Fruit fly (Drosophila melanogaster) whole organism, embryonic: ENCODE results near the gene Ogdh.

ENCODE experiments used
- CG10565 ChIP-seq: fragments of 200-800 bp; sonication (Bioruptor generic); optimal IDR thresholded peaks from 3 replicates; lab custom pipeline; 2016; ENCODE audit warnings: missing biosample characterization, mild to moderate bottlenecking, missing genetic modification characterization
- CG11398 ChIP-seq: fragments of 200-800 bp; sonication (Bioruptor generic); optimal IDR thresholded peaks from 2 replicates; lab custom pipeline; 2016; ENCODE audit warnings: missing biosample characterization, missing genetic modification characterization
- CG11456 ChIP-seq: fragments of 200-800 bp; sonication (Bioruptor generic); IDR thresholded peaks from 3 replicates; pipeline ENCODE4 v1.3.6; 2022; ENCODE audit warnings: missing biosample characterization, missing genetic modification characterization
- CG12299 ChIP-seq: fragments of 200-800 bp; sonication (Bioruptor generic); optimal IDR thresholded peaks from 2 replicates; lab custom pipeline; 2018; ENCODE audit warnings: missing biosample characterization, mild to moderate bottlenecking, missing genetic modification characterization
- CG12744 ChIP-seq: fragments of 200-800 bp; sonication (Bioruptor generic); optimal IDR thresholded peaks from 2 replicates; lab custom pipeline; 2016; ENCODE audit warnings: missing biosample characterization, missing genetic modification characterization
- CG13123 ChIP-seq: fragments of 200-800 bp; sonication (Bioruptor generic); optimal IDR thresholded peaks from 2 replicates; lab custom pipeline; 2016; ENCODE audit warnings: missing biosample characterization, missing genetic modification characterization
- CG13775 ChIP-seq: fragments of 200-800 bp; sonication (Bioruptor generic); optimal IDR thresholded peaks from 3 replicates; lab custom pipeline; 2017; ENCODE audit warnings: missing biosample characterization, mild to moderate bottlenecking, missing genetic modification characterization
- CG14710 ChIP-seq: fragments of 200-800 bp; sonication (Bioruptor generic); optimal IDR thresholded peaks from 3 replicates; lab custom pipeline; 2019; ENCODE audit warnings: missing biosample characterization, mild to moderate bottlenecking, missing genetic modification characterization, moderate library complexity
- CG1792 ChIP-seq: fragments of 200-800 bp; sonication (Bioruptor generic); optimal IDR thresholded peaks from 2 replicates; lab custom pipeline; 2016; ENCODE audit warnings: missing biosample characterization, missing genetic modification characterization
- CG34224 ChIP-seq: fragments of 200-800 bp; sonication (Bioruptor generic); IDR thresholded peaks from 3 replicates; pipeline ENCODE4 v1.3.6; 2022; ENCODE audit warnings: missing biosample characterization, missing genetic modification characterization; ENCODE audit not compliant: partially characterized antibody
- CG4707 ChIP-seq: fragments of 200-800 bp; sonication (Bioruptor generic); optimal IDR thresholded peaks from 2 replicates; lab custom pipeline; 2018; ENCODE audit warnings: missing biosample characterization, mild to moderate bottlenecking, missing genetic modification characterization, moderate library complexity
- CG7372 ChIP-seq: fragments of 200-800 bp; sonication (Bioruptor generic); IDR thresholded peaks from 2 replicates; pipeline ENCODE4 v1.3.6; 2022; ENCODE audit warnings: missing biosample characterization, missing genetic modification characterization
- Dip3 ChIP-seq: fragments of 200-800 bp; sonication (Bioruptor generic); optimal IDR thresholded peaks from 3 replicates; lab custom pipeline; 2016; ENCODE audit warnings: missing biosample characterization, missing genetic modification characterization
- Dref ChIP-seq: fragments of 200-800 bp; sonication (Bioruptor generic); IDR thresholded peaks from 2 replicates; pipeline ENCODE4 v1.3.6; 2022; ENCODE audit warnings: missing biosample characterization, missing genetic modification characterization
- E2f1 ChIP-seq: fragments of 200-800 bp; sonication (Bioruptor generic); IDR thresholded peaks from 2 replicates; pipeline ENCODE4 v1.3.6; 2022; ENCODE audit warnings: missing biosample characterization, missing genetic modification characterization
- Fer3 ChIP-seq: fragments of 200-800 bp; sonication (Bioruptor generic); optimal IDR thresholded peaks from 2 replicates; lab custom pipeline; 2018; ENCODE audit warnings: missing biosample characterization, mild to moderate bottlenecking, missing genetic modification characterization, moderate library complexity
- Gsc ChIP-seq: fragments of 200-800 bp; sonication (Bioruptor generic); IDR thresholded peaks from 2 replicates; pipeline ENCODE4 v1.3.6; 2022; ENCODE audit warnings: missing biosample characterization, missing genetic modification characterization
- H15 ChIP-seq: fragments of 200-800 bp; sonication (Bioruptor generic); IDR thresholded peaks from 3 replicates; pipeline ENCODE4 v1.3.6; 2022; ENCODE audit warnings: missing biosample characterization, missing genetic modification characterization
- Hmx ChIP-seq: fragments of 200-800 bp; sonication (Bioruptor generic); optimal IDR thresholded peaks from 2 replicates; lab custom pipeline; 2016; ENCODE audit warnings: missing biosample characterization, missing genetic modification characterization
- Neu2 ChIP-seq: fragments of 200-800 bp; sonication (Bioruptor generic); optimal IDR thresholded peaks from 3 replicates; lab custom pipeline; 2016; ENCODE audit warnings: missing biosample characterization, missing genetic modification characterization, borderline replicate concordance
- NfI ChIP-seq: fragments of 200-800 bp; sonication (Bioruptor generic); optimal IDR thresholded peaks from 3 replicates; lab custom pipeline; 2018; ENCODE audit warnings: missing biosample characterization, mild to moderate bottlenecking, missing genetic modification characterization, moderate library complexity
- Opbp ChIP-seq: fragments of 200-800 bp; sonication (Bioruptor generic); IDR thresholded peaks from 3 replicates; pipeline ENCODE4 v1.3.6; 2022; ENCODE audit warnings: missing biosample characterization, missing genetic modification characterization; ENCODE audit not compliant: partially characterized antibody
- Pdp1 ChIP-seq, 2 experiments: fragments of 200-800 bp; sonication (Bioruptor generic); optimal IDR thresholded peaks; 3 replicates each; lab custom pipeline; 2016; ENCODE audit warnings: missing biosample characterization in 2 of 2, missing genetic modification characterization in 2 of 2, mild to moderate bottlenecking in 1 of 2, moderate library complexity in 1 of 2
- Poxn ChIP-seq: fragments of 200-800 bp; sonication (Bioruptor generic); IDR thresholded peaks from 2 replicates; pipeline ENCODE4 v1.3.6; 2022; ENCODE audit warnings: missing biosample characterization, missing genetic modification characterization
- Rx ChIP-seq: fragments of 200-800 bp; sonication (Bioruptor generic); IDR thresholded peaks from 2 replicates; pipeline ENCODE4 v1.3.6; 2022; ENCODE audit warnings: missing biosample characterization, missing genetic modification characterization
- bigmax ChIP-seq: fragments of 200-800 bp; sonication (Bioruptor generic); optimal IDR thresholded peaks from 2 replicates; lab custom pipeline; 2018; ENCODE audit warnings: missing biosample characterization, mild to moderate bottlenecking, missing genetic modification characterization
- cas ChIP-seq: fragments of 200-800 bp; sonication (Bioruptor generic); IDR thresholded peaks from 2 replicates; pipeline ENCODE4 v1.3.6; 2022; ENCODE audit warnings: missing biosample characterization, missing genetic modification characterization
- chinmo ChIP-seq: fragments of 200-800 bp; sonication (Bioruptor generic); IDR thresholded peaks from 4 replicates; pipeline ENCODE4 v1.3.6; 2022; ENCODE audit warnings: missing biosample characterization, missing genetic modification characterization; ENCODE audit not compliant: partially characterized antibody
- chm ChIP-seq: fragments of 200-800 bp; sonication (Bioruptor generic); IDR thresholded peaks from 2 replicates; pipeline ENCODE4 v1.3.6; 2022; ENCODE audit warnings: missing biosample characterization, missing genetic modification characterization
- chn ChIP-seq: fragments of 200-800 bp; sonication (Bioruptor generic); optimal IDR thresholded peaks from 2 replicates; lab custom pipeline; 2016; ENCODE audit warnings: missing biosample characterization, missing genetic modification characterization
- ci ChIP-seq: fragments of 200-800 bp; sonication (Bioruptor generic); IDR thresholded peaks from 3 replicates; pipeline ENCODE4 v1.3.6; 2022; ENCODE audit warnings: missing biosample characterization, missing genetic modification characterization
- crc ChIP-seq: fragments of 200-800 bp; sonication (Bioruptor generic); optimal IDR thresholded peaks from 2 replicates; lab custom pipeline; 2016; ENCODE audit warnings: missing biosample characterization, missing genetic modification characterization
- dpn ChIP-seq, 2 experiments: fragments of 200-800 bp; sonication (Bioruptor generic); optimal IDR thresholded peaks; 3 replicates each; lab custom pipeline; 2016; ENCODE audit warnings: missing biosample characterization in 2 of 2, missing genetic modification characterization in 2 of 2
- esg ChIP-seq: fragments of 200-800 bp; sonication (Bioruptor generic); conservative IDR thresholded peaks from 2 replicates; pipeline ENCODE4 v1.3.6; 2022; ENCODE audit warnings: missing biosample characterization, missing genetic modification characterization
- fu2 ChIP-seq: fragments of 200-800 bp; sonication (Bioruptor generic); optimal IDR thresholded peaks from 2 replicates; lab custom pipeline; 2016; ENCODE audit warnings: missing biosample characterization, missing genetic modification characterization
- gsb-n ChIP-seq: fragments of 200-800 bp; sonication (Bioruptor generic); optimal IDR thresholded peaks from 3 replicates; lab custom pipeline; 2018; ENCODE audit warnings: missing biosample characterization, mild to moderate bottlenecking, missing genetic modification characterization
- gt ChIP-seq: fragments of 200-800 bp; sonication (Bioruptor generic); IDR thresholded peaks from 2 replicates; pipeline ENCODE4 v1.3.6; 2022; ENCODE audit warnings: missing biosample characterization, missing genetic modification characterization
- inv ChIP-seq: fragments of 200-800 bp; sonication (Bioruptor generic); IDR thresholded peaks from 2 replicates; pipeline ENCODE4 v1.3.6; 2022; ENCODE audit warnings: missing biosample characterization, missing genetic modification characterization; ENCODE audit not compliant: partially characterized antibody
- jumu ChIP-seq: fragments of 200-800 bp; sonication (Bioruptor generic); optimal IDR thresholded peaks from 3 replicates; lab custom pipeline; 2016; ENCODE audit warnings: missing biosample characterization, missing genetic modification characterization
- klu ChIP-seq: fragments of 200-800 bp; sonication (Bioruptor generic); IDR thresholded peaks from 2 replicates; pipeline ENCODE4 v1.3.6; 2022; ENCODE audit warnings: missing biosample characterization, missing genetic modification characterization
- lilli ChIP-seq: fragments of 200-800 bp; sonication (Bioruptor generic); optimal IDR thresholded peaks from 3 replicates; lab custom pipeline; 2016; ENCODE audit warnings: missing biosample characterization, missing genetic modification characterization
- nmo ChIP-seq: fragments of 200-800 bp; sonication (Bioruptor generic); optimal IDR thresholded peaks from 2 replicates; lab custom pipeline; 2018; ENCODE audit warnings: missing biosample characterization, mild to moderate bottlenecking, missing genetic modification characterization, moderate library complexity
- pb ChIP-seq: fragments of 200-800 bp; sonication (Bioruptor generic); optimal IDR thresholded peaks from 3 replicates; lab custom pipeline; 2016; ENCODE audit warnings: missing biosample characterization, missing genetic modification characterization
- rib ChIP-seq: fragments of 200-800 bp; sonication (Bioruptor generic); IDR thresholded peaks from 2 replicates; pipeline ENCODE4 v1.3.6; 2022; ENCODE audit warnings: missing biosample characterization, missing genetic modification characterization
- salm ChIP-seq: fragments of 200-800 bp; sonication (Bioruptor generic); optimal IDR thresholded peaks from 2 replicates; lab custom pipeline; 2018; ENCODE audit warnings: missing biosample characterization, mild to moderate bottlenecking, missing genetic modification characterization
- schlank ChIP-seq: fragments of 200-800 bp; sonication (Bioruptor generic); optimal IDR thresholded peaks from 2 replicates; lab custom pipeline; 2018; ENCODE audit warnings: missing biosample characterization, mild to moderate bottlenecking, missing genetic modification characterization
- trem ChIP-seq: fragments of 200-800 bp; optimal IDR thresholded peaks from 3 replicates; lab custom pipeline; 2019; ENCODE audit warnings: missing biosample characterization, mild to moderate bottlenecking, missing genetic modification characterization, moderate library complexity
- ttk ChIP-seq: fragments of 200-800 bp; sonication (Bioruptor generic); IDR thresholded peaks from 2 replicates; pipeline ENCODE4 v2.1.2; 2022; ENCODE audit warnings: missing biosample characterization, missing genetic modification characterization
- tx ChIP-seq: fragments of 200-800 bp; sonication (Bioruptor generic); optimal IDR thresholded peaks from 2 replicates; lab custom pipeline; 2016; ENCODE audit warnings: missing biosample characterization, missing genetic modification characterization
- zf30C ChIP-seq: fragments of 200-800 bp; sonication (Bioruptor generic); optimal IDR thresholded peaks from 3 replicates; lab custom pipeline; 2018; ENCODE audit warnings: missing biosample characterization, mild to moderate bottlenecking, missing genetic modification characterization

Gene Ogdh

DNA sequence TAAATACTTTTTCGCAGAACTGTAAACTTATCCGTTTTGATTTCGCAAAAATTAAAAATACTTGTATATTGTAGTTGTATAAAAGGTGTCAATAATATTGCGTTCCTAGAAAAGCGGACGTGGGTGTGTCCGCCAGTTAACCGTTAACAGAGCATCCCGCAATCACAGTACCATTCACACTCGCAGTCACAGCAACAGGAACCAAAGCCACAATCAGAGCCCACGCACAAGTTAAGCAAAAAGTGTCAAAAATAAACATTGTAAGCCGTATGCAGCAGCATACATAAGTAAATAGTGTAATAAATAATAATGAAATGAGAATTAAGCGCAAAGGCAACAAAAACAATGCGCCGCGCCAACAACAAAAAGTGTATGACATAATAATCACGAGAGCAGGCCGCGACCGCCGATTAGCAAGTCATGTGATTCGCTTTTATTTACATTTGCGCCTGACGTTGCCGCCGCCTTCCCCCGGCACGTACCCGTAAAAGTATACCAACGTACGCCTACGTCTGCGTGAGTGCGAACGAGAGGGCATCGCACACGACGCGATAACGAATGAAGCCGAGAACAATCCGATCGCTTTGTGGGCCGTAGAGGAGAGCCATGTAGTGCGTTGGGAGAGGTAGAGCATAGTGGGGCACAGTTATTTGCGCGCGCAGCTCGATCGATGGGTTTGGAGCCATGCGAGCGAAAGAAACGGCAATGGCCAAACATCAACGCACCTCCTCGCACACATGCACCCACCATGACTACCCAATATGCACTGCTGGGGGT, 55.3 kb downstream of the Ogdh start (continued):
- TF ChIP-seq crc (no peak), trem (tag; lab: Kevin White, UChicago) (no peak), H15 (GFP tag; lab: Robert Waterston, UW) (no peak), ci (GFP tag; lab: Robert Waterston, UW) (peak; percentile 55), CG10565 (GFP tag; lab: Kevin White, UChicago) (no peak), CG7372 (GFP tag; lab: Robert Waterston, UW) (no peak), gsb-n (tag; lab: Kevin White, UChicago) (no peak), CG12744 (no peak), chinmo (GFP tag; lab: Robert Waterston, UW) (peak; percentile 100), fu2 (peak; percentile 13), CG14710 (tag; lab: Kevin White, UChicago) (no peak), gt (GFP tag; lab: Robert Waterston, UW) (no peak), ttk (GFP tag; lab: Robert Waterston, UW) (peak; percentile 44), Neu2 (no peak), salm (tag; lab: Kevin White, UChicago) (peak; percentile 19), Hmx (no peak), CG13123 (GFP tag; lab: Kevin White, UChicago) (no peak), jumu (GFP tag; lab: Kevin White, UChicago) (no peak), chn (GFP tag; lab: Kevin White, UChicago) (peak; percentile 51), bigmax (GFP tag; lab: Kevin White, UChicago) (no peak), CG11456 (GFP tag; lab: Robert Waterston, UW) (no peak), lilli (GFP tag; lab: Kevin White, UChicago) (peak; percentile 57), Poxn (GFP tag; lab: Robert Waterston, UW) (no peak), Pdp1 (GFP tag; optimal IDR thresholded peaks at IDR 0.05; lab: Kevin White, UChicago) (peak; percentile 36 to 98), NfI (GFP tag; lab: Kevin White, UChicago) (peak; percentile 27), Dref (GFP tag; lab: Robert Waterston, UW) (0 out of 2 replicates have a peak, but pooled peaks have one; percentile 24), rib (GFP tag; lab: Robert Waterston, UW) (peak; percentile 93), tx (no peak), CG34224 (peak; percentile 51; the same call in 1 of the 3 replicates), CG1792 (GFP tag; lab: Kevin White, UChicago) (peak; percentile 14), dpn (GFP tag; optimal IDR thresholded peaks at IDR 0.05; lab: Kevin White, UChicago) (peak in 1 of 2 experiments; percentile 27), Dip3 (GFP tag; lab: Kevin White, UChicago) (no peak), esg (no peak; the same call in 1 of the 2 replicates), Rx (peak; percentile 44), CG12299 (tag; lab: Kevin White, UChicago) (peak; percentile 35), nmo (peak; percentile 26), chm (GFP tag; lab: Robert Waterston, UW) (peak; percentile 42; the same call in 1 of the 2 replicates), klu (peak; percentile 58; the same call in 1 of the 2 replicates), cas (GFP tag; lab: Robert Waterston, UW) (no peak), inv (GFP tag; lab: Robert Waterston, UW) (0 out of 2 replicates have a peak, but pooled peaks have one; percentile 29), E2f1 (GFP tag; lab: Robert Waterston, UW) (peak; percentile 69), CG11398 (no peak), Opbp (GFP tag; lab: Robert Waterston, UW) (peak; percentile 66), Fer3 (tag; lab: Kevin White, UChicago) (peak; percentile 32), Gsc (GFP tag; lab: Robert Waterston, UW) (no peak), zf30C (no peak), pb (GFP tag; lab: Kevin White, UChicago) (peak; percentile 56), CG4707 (GFP tag; lab: Kevin White, UChicago) (no peak), CG13775 (GFP tag; lab: Kevin White, UChicago) (no peak), schlank (tag; lab: Kevin White, UChicago) (no peak)
